Fruit fly (Drosophila melanogaster): ENCODE data around the gene shop.
A peak's percentile ranks its signal among the peaks of the same experiment; 100 is the strongest.

Gene shop

dm6 chrX:18834399-18834798, 14.0 kb downstream of the shop start (continued):
- no peak for TF ChIP-seq sens-2 (GFP tag; IDR thresholded peaks at IDR 0.05)
- peak; percentile 57; the same call in 1 of the 2 replicates for TF ChIP-seq Ptx1 (GFP tag; IDR thresholded peaks at IDR 0.05)
- peak; percentile 51 for TF ChIP-seq dmrt99B (tag; optimal IDR thresholded peaks at IDR 0.05)
- TF ChIP-seq Myb (GFP tag; optimal IDR thresholded peaks at IDR 0.05) = no peak
- no peak for TF ChIP-seq CG13424 (tag; optimal IDR thresholded peaks at IDR 0.05)
- no peak for TF ChIP-seq Hsf (GFP tag; optimal IDR thresholded peaks at IDR 0.05)
- no peak for TF ChIP-seq p53 (GFP tag; optimal IDR thresholded peaks at IDR 0.05)
- peak in 1 of 2 experiments; percentile 35 for TF ChIP-seq Pdp1 (GFP tag; optimal IDR thresholded peaks at IDR 0.05)
- TF ChIP-seq CG1603 (tag; optimal IDR thresholded peaks at IDR 0.05) = peak; percentile 27
- no peak for TF ChIP-seq CG9876 (GFP tag; optimal IDR thresholded peaks at IDR 0.05)
- no peak for TF ChIP-seq chif (GFP tag; optimal IDR thresholded peaks at IDR 0.05)
- TF ChIP-seq CG7271 (tag; optimal IDR thresholded peaks at IDR 0.05) = no peak
- TF ChIP-seq CG17385 (GFP tag; optimal IDR thresholded peaks at IDR 0.05) = no peak
- TF ChIP-seq Hr3 (GFP tag; optimal IDR thresholded peaks at IDR 0.05) = no peak
- TF ChIP-seq run (tag; optimal IDR thresholded peaks at IDR 0.05) = no peak
- no peak for TF ChIP-seq Dll (GFP tag; IDR thresholded peaks at IDR 0.05; ENCODE audit: partially characterized antibody)
- TF ChIP-seq Side (GFP tag; optimal IDR thresholded peaks at IDR 0.05) = no peak
- no peak for TF ChIP-seq CG17612 (GFP tag; IDR thresholded peaks at IDR 0.05)
- TF ChIP-seq CG2199 (GFP tag; IDR thresholded peaks at IDR 0.05) = no peak
- TF ChIP-seq CG6689 (GFP tag; IDR thresholded peaks at IDR 0.05) = 0 out of 2 replicates have a peak, but pooled peaks have one; percentile 39
- TF ChIP-seq seq (GFP tag; IDR thresholded peaks at IDR 0.05) = no peak
- no peak for TF ChIP-seq CG33557 (GFP tag; optimal IDR thresholded peaks at IDR 0.05)
- TF ChIP-seq Tbp (GFP tag; optimal IDR thresholded peaks at IDR 0.05) = no peak
- no peak for TF ChIP-seq Xbp1 (GFP tag; optimal IDR thresholded peaks at IDR 0.05)
- no peak for TF ChIP-seq CG2875 (GFP tag; optimal IDR thresholded peaks at IDR 0.05)
- no peak; the same call in 1 of the 2 replicates for TF ChIP-seq CG11085 (GFP tag; IDR thresholded peaks at IDR 0.05)
- TF ChIP-seq HLH3B (GFP tag; IDR thresholded peaks at IDR 0.05) = peak; percentile 51
- no peak for TF ChIP-seq disco-r (GFP tag; optimal IDR thresholded peaks at IDR 0.05)
- peak; percentile 2 for TF ChIP-seq CG13624 (GFP tag; optimal IDR thresholded peaks at IDR 0.05)
- no peak for TF ChIP-seq rib (GFP tag; IDR thresholded peaks at IDR 0.05)
- TF ChIP-seq CG2712 (tag; optimal IDR thresholded peaks at IDR 0.05) = peak; percentile 5
- peak; percentile 26 for TF ChIP-seq CG9727 (GFP tag; optimal IDR thresholded peaks at IDR 0.05)
- 0 out of 3 replicates have a peak, but pooled peaks have one; percentile 32 for TF ChIP-seq CG11093 (GFP tag; IDR thresholded peaks at IDR 0.05)
- no peak for TF ChIP-seq tx (GFP tag; optimal IDR thresholded peaks at IDR 0.05)
- TF ChIP-seq CG4404 (GFP tag; IDR thresholded peaks at IDR 0.05) = no peak
- TF ChIP-seq Ravus (GFP tag; IDR thresholded peaks at IDR 0.05) = no peak
- TF ChIP-seq Max (GFP tag; optimal IDR thresholded peaks at IDR 0.05) = peak; percentile 0
- 0 out of 2 replicates have a peak, but pooled peaks have one; percentile 12 for TF ChIP-seq ara (GFP tag; IDR thresholded peaks at IDR 0.05)
- no peak for TF ChIP-seq abd-A (tag; optimal IDR thresholded peaks at IDR 0.05)
- 0 out of 3 replicates have a peak, but pooled peaks have one; percentile 31 for TF ChIP-seq Optix (GFP tag; IDR thresholded peaks at IDR 0.05)
- peak; percentile 17 for TF ChIP-seq pum (GFP tag; optimal IDR thresholded peaks at IDR 0.05)
- no peak for TF ChIP-seq Adf1 (GFP tag; IDR thresholded peaks at IDR 0.05)
- TF ChIP-seq Sin3A (optimal IDR thresholded peaks at IDR 0.05) = no peak
- no peak for TF ChIP-seq CG31224 (GFP tag; IDR thresholded peaks at IDR 0.05)
- TF ChIP-seq Dbx (GFP tag; IDR thresholded peaks at IDR 0.05) = peak; percentile 42; the same call in 1 of the 3 replicates
- no peak for TF ChIP-seq grn (GFP tag; optimal IDR thresholded peaks at IDR 0.05)
- no peak for TF ChIP-seq CG4730 (GFP tag; IDR thresholded peaks at IDR 0.05)
- no peak for TF ChIP-seq CG5180 (GFP tag; optimal IDR thresholded peaks at IDR 0.05)
- no peak for TF ChIP-seq CG6654 (GFP tag; optimal IDR thresholded peaks at IDR 0.05)
- TF ChIP-seq NFAT (GFP tag; IDR thresholded peaks at IDR 0.05) = no peak
- no peak for TF ChIP-seq Lim3 (GFP tag; IDR thresholded peaks at IDR 0.05)
- TF ChIP-seq fd102C (GFP tag; optimal IDR thresholded peaks at IDR 0.05) = no peak
- TF ChIP-seq CG4328 (GFP tag; optimal IDR thresholded peaks at IDR 0.05) = no peak
